Fruit fly (Drosophila melanogaster) whole organism, embryonic: ENCODE data around the gene vari.
A peak's percentile ranks its signal among the peaks of the same experiment; 100 is the strongest.

Source experiments
- C15 ChIP-seq: fragments of 200-800 bp; sonication (Bioruptor generic); IDR thresholded peaks from 3 replicates; pipeline ENCODE4 v1.3.6; 2022; ENCODE audit warnings: missing biosample characterization, missing genetic modification characterization
- CG11398 ChIP-seq: fragments of 200-800 bp; sonication (Bioruptor generic); optimal IDR thresholded peaks from 2 replicates; lab custom pipeline; 2016; ENCODE audit warnings: missing biosample characterization, missing genetic modification characterization
- CG11504 ChIP-seq: fragments of 200-800 bp; sonication (Bioruptor generic); optimal IDR thresholded peaks from 3 replicates; lab custom pipeline; 2019; ENCODE audit warnings: missing biosample characterization, mild to moderate bottlenecking, missing genetic modification characterization, moderate library complexity
- CG12104 ChIP-seq: fragments of 200-800 bp; sonication (Bioruptor generic); optimal IDR thresholded peaks from 3 replicates; lab custom pipeline; 2016; ENCODE audit warnings: missing biosample characterization, missing genetic modification characterization
- CG13775 ChIP-seq: fragments of 200-800 bp; sonication (Bioruptor generic); optimal IDR thresholded peaks from 3 replicates; lab custom pipeline; 2017; ENCODE audit warnings: missing biosample characterization, mild to moderate bottlenecking, missing genetic modification characterization
- CG13894 ChIP-seq: fragments of 200-800 bp; sonication (Bioruptor generic); optimal IDR thresholded peaks from 3 replicates; lab custom pipeline; 2018; ENCODE audit warnings: missing biosample characterization, mild to moderate bottlenecking, missing genetic modification characterization, moderate library complexity
- CG14710 ChIP-seq: fragments of 200-800 bp; sonication (Bioruptor generic); optimal IDR thresholded peaks from 3 replicates; lab custom pipeline; 2019; ENCODE audit warnings: missing biosample characterization, mild to moderate bottlenecking, missing genetic modification characterization, moderate library complexity
- CG14965 ChIP-seq: fragments of 200-800 bp; sonication (Bioruptor generic); optimal IDR thresholded peaks from 2 replicates; lab custom pipeline; 2016; ENCODE audit warnings: missing biosample characterization, missing genetic modification characterization, borderline replicate concordance
- CG15269 ChIP-seq: fragments of 200-800 bp; sonication (Bioruptor generic); optimal IDR thresholded peaks from 2 replicates; lab custom pipeline; 2018; ENCODE audit warnings: missing biosample characterization, mild to moderate bottlenecking, missing genetic modification characterization, moderate library complexity
- CG1529 ChIP-seq: fragments of 200-800 bp; sonication (Bioruptor generic); optimal IDR thresholded peaks from 3 replicates; lab custom pipeline; 2018; ENCODE audit warnings: missing biosample characterization, missing genetic modification characterization
- CG15514 ChIP-seq: fragments of 200-800 bp; sonication (Bioruptor generic); optimal IDR thresholded peaks from 3 replicates; lab custom pipeline; 2017; ENCODE audit warnings: missing biosample characterization, missing genetic modification characterization, mild to moderate bottlenecking, moderate library complexity, missing genetic modification reagents
- CG2116 ChIP-seq: fragments of 200-800 bp; sonication (Bioruptor generic); optimal IDR thresholded peaks from 3 replicates; lab custom pipeline; 2018; ENCODE audit warnings: missing biosample characterization, mild to moderate bottlenecking, missing genetic modification characterization
- CG31365 ChIP-seq: fragments of 200-800 bp; sonication (Bioruptor generic); optimal IDR thresholded peaks from 2 replicates; lab custom pipeline; 2018; ENCODE audit warnings: missing biosample characterization, mild to moderate bottlenecking, missing genetic modification characterization
- CG32772 ChIP-seq: fragments of 200-800 bp; sonication (Bioruptor generic); IDR thresholded peaks from 2 replicates; pipeline ENCODE4 v1.3.6; 2022; ENCODE audit warnings: missing biosample characterization, missing genetic modification characterization
- CG34224 ChIP-seq: fragments of 200-800 bp; sonication (Bioruptor generic); IDR thresholded peaks from 3 replicates; pipeline ENCODE4 v1.3.6; 2022; ENCODE audit warnings: missing biosample characterization, missing genetic modification characterization; ENCODE audit not compliant: partially characterized antibody
- CG3995 ChIP-seq: fragments of 200-800 bp; sonication (Bioruptor generic); optimal IDR thresholded peaks from 3 replicates; lab custom pipeline; 2016; ENCODE audit warnings: missing biosample characterization, missing genetic modification characterization
- CG4282 ChIP-seq: fragments of 200-800 bp; sonication (Bioruptor generic); optimal IDR thresholded peaks from 2 replicates; lab custom pipeline; 2016; ENCODE audit warnings: missing biosample characterization, missing genetic modification characterization
- CG4360 ChIP-seq: fragments of 200-800 bp; sonication (Bioruptor generic); IDR thresholded peaks from 2 replicates; pipeline ENCODE4 v1.3.6; 2022; ENCODE audit warnings: missing biosample characterization, missing genetic modification characterization
- CG4404 ChIP-seq: fragments of 200-800 bp; sonication (Bioruptor generic); IDR thresholded peaks from 2 replicates; pipeline ENCODE4 v1.3.6; 2022; ENCODE audit warnings: missing biosample characterization, missing genetic modification characterization
- CG4854 ChIP-seq: fragments of 200-800 bp; sonication (Bioruptor generic); optimal IDR thresholded peaks from 2 replicates; lab custom pipeline; 2016; ENCODE audit warnings: missing biosample characterization, missing genetic modification characterization, inconsistent platforms
- CG5245 ChIP-seq: fragments of 200-800 bp; sonication (Bioruptor generic); optimal IDR thresholded peaks from 3 replicates; lab custom pipeline; 2016; ENCODE audit warnings: missing biosample characterization, missing genetic modification characterization
- CG6854 ChIP-seq: fragments of 200-800 bp; sonication (Bioruptor generic); optimal IDR thresholded peaks from 3 replicates; lab custom pipeline; 2017; ENCODE audit warnings: missing biosample characterization, mild to moderate bottlenecking, missing genetic modification characterization
- CG8765 ChIP-seq: fragments of 200-800 bp; sonication (Bioruptor generic); IDR thresholded peaks from 2 replicates; pipeline ENCODE4 v1.3.6; 2022; ENCODE audit warnings: missing biosample characterization, missing genetic modification characterization
- CG9609 ChIP-seq: fragments of 200-800 bp; sonication (Bioruptor generic); optimal IDR thresholded peaks from 3 replicates; lab custom pipeline; 2016; ENCODE audit warnings: missing biosample characterization, missing genetic modification characterization
- CkIIα-i1 ChIP-seq: fragments of 200-800 bp; sonication (Bioruptor generic); IDR thresholded peaks from 2 replicates; pipeline ENCODE4 v1.3.6; 2022; ENCODE audit warnings: missing biosample characterization, missing genetic modification characterization
- CoRest ChIP-seq: fragments of 200-800 bp; sonication (Bioruptor generic); optimal IDR thresholded peaks from 3 replicates; lab custom pipeline; 2018; ENCODE audit warnings: missing biosample characterization, mild to moderate bottlenecking, missing genetic modification characterization, moderate library complexity
- CrebB ChIP-seq: fragments of 200-800 bp; sonication (Bioruptor generic); optimal IDR thresholded peaks from 3 replicates; lab custom pipeline; 2018; ENCODE audit warnings: missing biosample characterization, mild to moderate bottlenecking, missing genetic modification characterization
- D19B ChIP-seq: fragments of 200-800 bp; sonication (Bioruptor generic); optimal IDR thresholded peaks from 2 replicates; lab custom pipeline; 2017; ENCODE audit warnings: missing biosample characterization, mild to moderate bottlenecking, missing genetic modification characterization
- ERR ChIP-seq: fragments of 200-800 bp; sonication (Bioruptor generic); optimal IDR thresholded peaks from 2 replicates; lab custom pipeline; 2016; ENCODE audit warnings: missing biosample characterization, missing genetic modification characterization
- Gsc ChIP-seq: fragments of 200-800 bp; sonication (Bioruptor generic); IDR thresholded peaks from 2 replicates; pipeline ENCODE4 v1.3.6; 2022; ENCODE audit warnings: missing biosample characterization, missing genetic modification characterization
- Med ChIP-seq: fragments of 200-800 bp; sonication (Bioruptor generic); peaks from one replicate; lab custom pipeline; 2016; ENCODE audit warnings: missing biosample characterization, missing genetic modification characterization, mild to moderate bottlenecking, inconsistent platforms, moderate library complexity
- ab ChIP-seq: fragments of 200-800 bp; sonication (Bioruptor generic); optimal IDR thresholded peaks from 2 replicates; lab custom pipeline; 2016; ENCODE audit warnings: missing biosample characterization, missing genetic modification characterization
- ap ChIP-seq: fragments of 200-800 bp; sonication (Bioruptor generic); IDR thresholded peaks from 2 replicates; pipeline ENCODE4 v1.3.6; 2022; ENCODE audit warnings: missing biosample characterization, missing genetic modification characterization
- bab2 ChIP-seq: fragments of 200-800 bp; sonication (Bioruptor generic); optimal IDR thresholded peaks from 2 replicates; lab custom pipeline; 2016; ENCODE audit warnings: missing biosample characterization, missing genetic modification characterization
- chinmo ChIP-seq: fragments of 200-800 bp; sonication (Bioruptor generic); IDR thresholded peaks from 4 replicates; pipeline ENCODE4 v1.3.6; 2022; ENCODE audit warnings: missing biosample characterization, missing genetic modification characterization; ENCODE audit not compliant: partially characterized antibody
- chm ChIP-seq: fragments of 200-800 bp; sonication (Bioruptor generic); IDR thresholded peaks from 2 replicates; pipeline ENCODE4 v1.3.6; 2022; ENCODE audit warnings: missing biosample characterization, missing genetic modification characterization
- fu2 ChIP-seq: fragments of 200-800 bp; sonication (Bioruptor generic); optimal IDR thresholded peaks from 2 replicates; lab custom pipeline; 2016; ENCODE audit warnings: missing biosample characterization, missing genetic modification characterization
- gem ChIP-seq: fragments of 200-800 bp; sonication (Bioruptor generic); optimal IDR thresholded peaks from 2 replicates; lab custom pipeline; 2019; ENCODE audit warnings: missing biosample characterization, mild to moderate bottlenecking, missing genetic modification characterization, moderate library complexity
- gsb ChIP-seq: fragments of 200-800 bp; sonication (Bioruptor generic); IDR thresholded peaks from 2 replicates; pipeline ENCODE4 v1.3.6; 2022; ENCODE audit warnings: missing biosample characterization, missing genetic modification characterization
- h ChIP-seq: fragments of >200 bp; optimal IDR thresholded peaks from 2 replicates; lab custom pipeline; 2017
- hb ChIP-seq: fragments of 200-800 bp; sonication (Bioruptor generic); IDR thresholded peaks from 3 replicates; pipeline ENCODE4 v1.3.6; 2022; ENCODE audit warnings: missing biosample characterization, missing genetic modification characterization; ENCODE audit not compliant: partially characterized antibody
- hbn ChIP-seq: fragments of 200-800 bp; sonication (Bioruptor generic); IDR thresholded peaks from 2 replicates; pipeline ENCODE4 v1.3.6; 2022; ENCODE audit warnings: missing biosample characterization, missing genetic modification characterization; ENCODE audit not compliant: partially characterized antibody
- ind ChIP-seq: fragments of 200-800 bp; sonication (Bioruptor generic); optimal IDR thresholded peaks from 3 replicates; lab custom pipeline; 2016; ENCODE audit warnings: missing biosample characterization, missing genetic modification characterization
- phol ChIP-seq: fragments of 200-800 bp; sonication (Bioruptor generic); optimal IDR thresholded peaks from 3 replicates; lab custom pipeline; 2018; ENCODE audit warnings: missing biosample characterization, mild to moderate bottlenecking, missing genetic modification characterization, moderate library complexity
- repo ChIP-seq: fragments of 200-800 bp; sonication (Bioruptor generic); optimal IDR thresholded peaks from 2 replicates; lab custom pipeline; 2016; ENCODE audit warnings: missing biosample characterization, missing genetic modification characterization
- rib ChIP-seq: fragments of 200-800 bp; sonication (Bioruptor generic); IDR thresholded peaks from 2 replicates; pipeline ENCODE4 v1.3.6; 2022; ENCODE audit warnings: missing biosample characterization, missing genetic modification characterization
- schlank ChIP-seq: fragments of 200-800 bp; sonication (Bioruptor generic); optimal IDR thresholded peaks from 2 replicates; lab custom pipeline; 2018; ENCODE audit warnings: missing biosample characterization, mild to moderate bottlenecking, missing genetic modification characterization
- ttk ChIP-seq: fragments of 200-800 bp; sonication (Bioruptor generic); IDR thresholded peaks from 2 replicates; pipeline ENCODE4 v2.1.2; 2022; ENCODE audit warnings: missing biosample characterization, missing genetic modification characterization
- usp ChIP-seq: fragments of >200 bp; optimal IDR thresholded peaks from 2 replicates; lab custom pipeline; 2017; ENCODE audit warnings: missing biosample characterization, missing genetic modification characterization
- wdn ChIP-seq: fragments of 200-800 bp; sonication (Bioruptor generic); IDR thresholded peaks from 2 replicates; pipeline ENCODE4 v1.3.6; 2022; ENCODE audit warnings: missing biosample characterization, missing genetic modification characterization

vari gene

DNA sequence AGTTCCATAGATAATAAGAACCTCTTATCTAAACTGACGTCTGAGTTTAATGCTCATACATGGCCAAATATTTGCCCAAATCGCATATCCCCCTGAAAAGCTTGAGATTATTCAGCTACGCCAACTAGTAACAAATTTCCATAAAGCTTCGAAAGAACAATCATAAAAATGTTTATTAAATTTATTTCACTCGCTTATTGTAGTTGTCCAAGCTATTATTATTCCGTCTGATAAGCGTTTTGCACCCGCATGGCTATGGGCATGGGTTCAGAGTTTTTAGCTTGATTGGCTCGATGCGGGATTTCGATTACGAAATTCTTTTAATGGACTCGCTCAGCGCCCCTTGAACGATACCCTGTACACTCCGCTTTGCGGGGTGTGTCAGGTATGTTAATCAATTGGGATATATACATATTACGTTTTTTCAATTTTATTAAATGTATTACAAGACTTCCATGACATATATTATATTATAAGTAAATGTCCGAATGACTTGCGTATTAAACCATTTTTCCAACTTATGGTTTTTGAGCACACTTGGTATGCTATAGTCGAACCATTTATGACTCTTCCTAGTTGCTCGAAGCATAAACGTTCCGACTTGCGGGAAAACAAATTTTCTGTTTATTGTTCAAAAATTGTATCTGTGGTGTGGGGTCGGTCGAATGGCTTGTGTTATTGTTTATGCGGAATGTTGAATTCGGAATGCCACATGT is 8.9 kb upstream of the vari start (continued):
- TF ChIP-seq D19B (GFP tag; lab: Kevin White, UChicago) (peak; percentile 100), CkIIα-i1 (peak; percentile 53; the same call in 1 of the 2 replicates), CG13894 (tag; lab: Kevin White, UChicago) (peak; percentile 93), CG11504 (tag; lab: Kevin White, UChicago) (peak; percentile 95), gsb (GFP tag; lab: Robert Waterston, UW) (peak; percentile 95), gem (peak; percentile 98), h (lab: Kevin White, UChicago) (no peak), CG6854 (GFP tag; lab: Kevin White, UChicago) (peak; percentile 92), CoRest (tag; lab: Kevin White, UChicago) (peak; percentile 97), CG14710 (peak; percentile 92), Gsc (GFP tag; lab: Robert Waterston, UW) (peak; percentile 75; the same call in 1 of the 2 replicates), ERR (GFP tag; lab: Kevin White, UChicago) (peak; percentile 43), CG8765 (peak; percentile 75), C15 (peak; percentile 90), CG4360 (GFP tag; lab: Robert Waterston, UW) (peak; percentile 69; the same call in 1 of the 2 replicates), CG13775 (GFP tag; lab: Kevin White, UChicago) (peak; percentile 94), chinmo (GFP tag; lab: Robert Waterston, UW) (peak; percentile 80; the same call in 3 of the 4 replicates), hbn (GFP tag; lab: Robert Waterston, UW) (0 out of 2 replicates have a peak, but pooled peaks have one; percentile 34), CG3995 (peak; percentile 64), CG14965 (GFP tag; lab: Kevin White, UChicago) (peak; percentile 19), chm (GFP tag; lab: Robert Waterston, UW) (peak; percentile 90), usp (GFP tag; lab: Kevin White, UChicago) (no peak), CG4854 (GFP tag; lab: Kevin White, UChicago) (peak; percentile 89), repo (peak; percentile 21), CG31365 (tag; lab: Kevin White, UChicago) (peak; percentile 78), ap (GFP tag; lab: Robert Waterston, UW) (peak; percentile 94), CG15269 (peak; percentile 97), schlank (tag; lab: Kevin White, UChicago) (peak; percentile 85), CG11398 (GFP tag; lab: Kevin White, UChicago) (peak; percentile 65), CG12104 (peak; percentile 90), rib (GFP tag; lab: Robert Waterston, UW) (peak; percentile 91), bab2 (peak; percentile 86), ind (GFP tag; lab: Kevin White, UChicago) (peak; percentile 94), CrebB (tag; lab: Kevin White, UChicago) (peak; percentile 92), CG5245 (GFP tag; lab: Kevin White, UChicago) (peak; percentile 89), CG34224 (GFP tag; lab: Robert Waterston, UW) (peak; percentile 75), CG15514 (peak; percentile 92), CG32772 (GFP tag; lab: Robert Waterston, UW) (peak; percentile 94), ttk (GFP tag; lab: Robert Waterston, UW) (peak; percentile 91), ab (GFP tag; lab: Kevin White, UChicago) (peak; percentile 30), wdn (peak; percentile 92), CG9609 (peak; percentile 57), Med (GFP tag; lab: Kevin White, UChicago) (peak; percentile 95), phol (tag; lab: Kevin White, UChicago) (peak; percentile 95), CG2116 (peak; percentile 73), CG4282 (peak; percentile 63), CG4404 (GFP tag; lab: Robert Waterston, UW) (peak; percentile 89), hb (peak; percentile 70; the same call in 2 of the 3 replicates), CG1529 (peak; percentile 94), fu2 (GFP tag; lab: Kevin White, UChicago) (peak; percentile 80)
